Fruit fly (Drosophila melanogaster) whole organism: Measurements from ENCODE around the gene CG33941.

ENCODE experiments used
- CG8478 ChIP-seq: fragments of >200 bp; optimal IDR thresholded peaks from 2 replicates; lab custom pipeline; 2018; ENCODE audit warnings: inconsistent platforms
- EcR ChIP-seq, 2 experiments: fragments of >200 bp; optimal IDR thresholded peaks; 2 replicates each; lab custom pipeline; 2017; ENCODE audit warnings: missing biosample characterization in 2 of 2, missing genetic modification characterization in 2 of 2, missing genetic modification reagents in 2 of 2
- psq ChIP-seq: fragments of >200 bp; optimal IDR thresholded peaks from 2 replicates; lab custom pipeline; 2017

DNA sequence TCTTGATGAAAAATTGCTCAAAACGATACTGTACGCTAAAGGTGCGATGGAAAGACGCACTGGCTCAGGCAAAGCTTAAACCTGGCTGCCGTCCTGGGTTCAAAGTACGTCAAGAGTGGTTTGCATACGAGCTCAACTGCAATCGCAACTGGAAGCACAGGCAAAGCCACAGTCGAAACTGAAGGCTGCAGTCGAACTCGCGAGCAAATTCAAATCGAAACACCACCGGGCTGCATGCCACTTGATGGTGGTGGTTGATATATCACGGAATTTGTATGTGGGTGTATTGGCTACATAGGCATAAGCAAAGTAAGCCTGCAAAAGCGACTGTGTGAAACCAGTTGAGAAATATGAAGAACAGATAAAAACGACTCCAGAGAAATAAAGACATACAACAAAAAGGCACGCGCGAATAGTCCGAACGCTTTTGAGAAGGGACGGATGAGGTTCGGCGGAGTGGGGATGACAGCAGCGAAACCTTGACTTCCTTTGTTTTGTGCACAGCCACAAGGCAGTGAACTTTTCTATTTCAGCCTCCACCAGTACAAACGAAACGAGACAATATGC, 52.2 kb downstream of the CG33941 start:
- TF ChIP-seq EcR (GFP tag; optimal IDR thresholded peaks at IDR 0.05; lab: Kevin White, UChicago), result no peak
- TF ChIP-seq psq (lab: Kevin White, UChicago), result no peak
- TF ChIP-seq CG8478, result no peak
